Worm (Caenorhabditis elegans): ENCODE data around the gene F01D4.5.
A peak's percentile ranks its signal among the peaks of the same experiment; 100 is the strongest.

Gene F01D4.5

DNA sequence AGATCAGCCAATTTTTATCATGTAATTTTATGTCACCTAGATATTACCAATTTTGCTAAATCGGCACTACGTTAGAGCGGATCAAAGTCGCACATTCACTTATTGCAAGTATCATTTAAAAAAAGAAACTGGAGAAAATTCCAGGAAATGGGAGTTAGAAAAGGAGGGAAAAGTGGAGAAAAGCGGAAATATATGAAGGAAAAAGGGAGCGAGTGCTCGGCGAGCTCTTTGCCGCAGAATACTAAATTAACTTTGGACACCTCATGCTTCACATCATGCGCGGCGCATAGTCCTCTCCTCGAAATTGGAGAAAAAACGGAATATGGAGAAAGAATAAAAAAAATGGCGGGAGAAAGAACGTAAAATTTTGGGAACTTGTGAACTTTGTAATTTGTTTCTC is 24.1 kb upstream of the F01D4.5 start:
- TF ChIP-seq ztf-29 (GFP tag; IDR thresholded peaks at IDR 0.05): no peak
- no peak for TF ChIP-seq klf-2 (GFP tag; conservative IDR thresholded peaks at IDR 0.05)
- no peak for TF ChIP-seq T22C8.4 (GFP tag; IDR thresholded peaks at IDR 0.05)
- TF ChIP-seq med-1 (GFP tag; optimal IDR thresholded peaks at IDR 0.05; ENCODE audit: insufficient read depth): no peak

DNA sequence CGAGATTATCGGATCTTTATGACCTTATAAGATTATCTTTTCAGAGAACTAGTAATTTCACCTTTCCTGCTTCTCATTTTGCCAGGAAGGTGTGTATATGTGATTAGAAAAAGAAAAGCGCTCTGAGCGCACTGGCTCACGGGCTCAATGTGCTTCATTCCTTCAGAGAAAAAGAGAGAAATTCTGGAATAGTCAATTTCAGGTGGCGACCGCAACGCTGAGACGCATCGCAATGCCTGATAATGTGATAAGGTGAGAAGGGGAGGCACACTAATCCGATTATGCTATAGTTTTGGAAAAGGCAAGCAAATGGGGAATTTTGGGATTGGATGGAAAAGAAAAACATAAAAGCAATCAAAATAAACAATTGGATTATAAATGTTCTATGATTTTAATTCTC is 22.6 kb upstream of the F01D4.5 start:
- no peak for TF ChIP-seq ref-1 (GFP tag; conservative IDR thresholded peaks at IDR 0.05)
- TF ChIP-seq med-1 (GFP tag; optimal IDR thresholded peaks at IDR 0.05; ENCODE audit: insufficient read depth): no peak
- no peak for TF ChIP-seq klf-2 (GFP tag; conservative IDR thresholded peaks at IDR 0.05)
- no peak for TF ChIP-seq tab-1 (GFP tag; IDR thresholded peaks at IDR 0.05)
- TF ChIP-seq T22C8.4 (GFP tag; IDR thresholded peaks at IDR 0.05): no peak
- TF ChIP-seq ztf-29 (GFP tag; IDR thresholded peaks at IDR 0.05): no peak
- no peak for TF ChIP-seq cog-1 (tag; optimal IDR thresholded peaks at IDR 0.05)
- no peak for TF ChIP-seq flt-1 (GFP tag; IDR thresholded peaks at IDR 0.05)
- no peak for TF ChIP-seq ztf-23 (GFP tag; IDR thresholded peaks at IDR 0.05)

DNA sequence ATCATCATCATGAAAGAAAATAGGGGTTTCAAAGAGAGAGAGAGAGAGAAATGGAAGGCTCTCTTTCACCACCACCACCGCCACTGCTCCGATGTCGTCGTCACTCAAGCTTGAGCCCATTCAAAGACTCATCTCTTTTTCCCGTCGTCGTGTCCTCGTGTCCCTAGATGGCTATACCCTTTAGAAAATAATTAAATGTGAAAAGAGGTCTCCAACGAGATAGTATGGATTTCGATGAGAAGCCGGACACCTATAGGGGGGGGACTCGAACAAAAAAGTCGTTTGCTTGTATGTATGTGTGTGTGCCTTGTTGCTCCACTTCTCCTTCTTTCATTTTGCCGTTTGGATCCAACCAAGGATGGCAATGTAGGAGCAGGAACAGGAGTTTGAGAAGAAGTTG is 21.6 kb upstream of the F01D4.5 start:
- TF ChIP-seq flt-1 (GFP tag; IDR thresholded peaks at IDR 0.05): 0 out of 2 replicates have a peak, but pooled peaks have one; percentile 11
- no peak for TF ChIP-seq ztf-23 (GFP tag; IDR thresholded peaks at IDR 0.05)

DNA sequence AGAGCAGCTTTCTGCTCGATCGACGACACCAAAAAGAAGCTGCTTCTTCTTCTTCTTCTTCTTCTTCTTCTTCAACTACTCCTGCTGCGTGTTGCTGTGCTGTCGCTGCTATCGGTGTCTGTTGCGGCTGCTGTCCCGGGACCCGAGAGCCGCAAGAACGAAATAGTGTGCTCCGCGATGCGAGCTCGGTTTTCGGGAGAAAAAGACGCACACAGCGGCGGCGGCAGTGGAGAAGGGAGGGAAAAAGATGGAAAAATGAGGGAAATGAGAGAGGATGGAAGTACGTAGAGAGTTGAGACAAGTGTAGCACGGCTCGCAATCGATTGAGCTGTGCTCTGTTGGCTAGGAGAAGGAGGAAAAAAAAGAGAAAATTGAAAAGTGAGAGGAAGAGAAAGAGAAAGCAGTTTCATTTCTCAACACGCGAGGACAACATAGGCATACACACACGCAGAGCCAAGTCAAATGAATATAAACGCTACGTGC is 20.3 kb upstream of the F01D4.5 start:
- TF ChIP-seq klf-2 (GFP tag; conservative IDR thresholded peaks at IDR 0.05) (no peak), cog-1 (tag; optimal IDR thresholded peaks at IDR 0.05) (peak; percentile 38), ztf-23 (GFP tag; IDR thresholded peaks at IDR 0.05) (no peak), T22C8.4 (GFP tag; IDR thresholded peaks at IDR 0.05) (peak; percentile 75), med-1 (GFP tag; optimal IDR thresholded peaks at IDR 0.05; ENCODE audit: insufficient read depth) (no peak)

DNA sequence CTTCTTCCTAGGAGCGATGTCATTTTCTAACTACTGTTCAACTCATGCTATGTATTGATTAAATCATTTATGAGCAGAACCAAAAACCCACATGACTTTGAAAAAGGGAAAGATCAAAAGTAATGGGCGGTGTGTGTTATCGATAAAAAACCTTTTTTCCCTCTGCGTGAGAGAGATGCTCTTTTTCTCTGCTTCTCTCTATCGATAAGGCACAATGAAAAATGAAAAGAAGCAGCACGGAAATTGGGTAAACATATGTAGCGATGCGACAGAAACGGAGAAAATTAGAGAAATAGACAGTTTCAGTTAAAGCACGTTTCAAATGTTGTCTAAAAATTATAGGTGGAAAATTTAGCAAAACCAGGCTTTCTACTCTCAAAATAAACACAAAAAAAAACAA is 18.9 kb upstream of the F01D4.5 start:
- TF ChIP-seq flt-1 (GFP tag; IDR thresholded peaks at IDR 0.05) (no peak), T22C8.4 (GFP tag; IDR thresholded peaks at IDR 0.05) (no peak), ztf-29 (GFP tag; IDR thresholded peaks at IDR 0.05) (no peak), med-1 (GFP tag; optimal IDR thresholded peaks at IDR 0.05; ENCODE audit: insufficient read depth) (no peak), tab-1 (GFP tag; IDR thresholded peaks at IDR 0.05) (no peak), ref-1 (GFP tag; conservative IDR thresholded peaks at IDR 0.05) (no peak), ztf-23 (GFP tag; IDR thresholded peaks at IDR 0.05) (no peak), klf-2 (GFP tag; conservative IDR thresholded peaks at IDR 0.05) (no peak), cog-1 (tag; optimal IDR thresholded peaks at IDR 0.05) (no peak)

DNA sequence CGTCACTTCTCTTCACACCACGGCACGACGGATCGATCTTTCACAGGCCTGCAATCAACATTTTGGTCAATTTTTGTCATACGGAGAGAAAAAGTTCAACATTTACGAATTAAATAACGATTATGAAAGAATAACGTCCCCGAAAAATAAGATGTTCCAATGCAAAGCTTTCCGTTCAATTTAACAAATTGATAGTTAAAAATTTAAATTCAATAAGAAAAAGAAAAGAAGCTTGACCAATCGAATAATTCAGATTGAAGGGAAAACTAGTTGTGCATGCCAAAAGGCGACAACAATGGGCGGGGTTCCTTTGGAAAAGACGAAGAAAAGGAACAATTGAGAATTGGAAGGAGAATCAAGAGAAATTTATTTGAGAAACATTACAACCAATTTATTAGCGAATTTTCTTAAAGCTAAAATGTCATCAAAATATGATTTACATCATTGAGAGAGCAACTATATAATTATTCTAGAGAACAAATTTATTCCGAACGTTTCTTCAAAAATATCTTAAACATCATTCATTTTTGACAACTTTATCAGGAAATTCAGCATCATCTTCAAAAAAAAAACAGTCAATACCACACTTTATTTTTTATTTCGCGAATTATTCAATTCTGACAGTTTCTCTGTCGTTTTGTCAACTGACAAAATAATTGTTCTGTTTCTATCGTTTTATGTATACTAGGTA is 18.2 kb upstream of the F01D4.5 start, which contains the start of gene tax-6:
Gene tax-6 (minus strand): TSS at position 51 of the 691 bp plus-strand sequence.
- TF ChIP-seq ref-1 (GFP tag; conservative IDR thresholded peaks at IDR 0.05): no peak
- no peak for TF ChIP-seq klf-2 (GFP tag; conservative IDR thresholded peaks at IDR 0.05)
- TF ChIP-seq ztf-23 (GFP tag; IDR thresholded peaks at IDR 0.05): no peak
- TF ChIP-seq ztf-29 (GFP tag; IDR thresholded peaks at IDR 0.05): no peak
- no peak for TF ChIP-seq cog-1 (tag; optimal IDR thresholded peaks at IDR 0.05)
- TF ChIP-seq med-1 (GFP tag; optimal IDR thresholded peaks at IDR 0.05; ENCODE audit: insufficient read depth): no peak
- no peak for TF ChIP-seq flt-1 (GFP tag; IDR thresholded peaks at IDR 0.05)
- no peak for TF ChIP-seq T22C8.4 (GFP tag; IDR thresholded peaks at IDR 0.05)

DNA sequence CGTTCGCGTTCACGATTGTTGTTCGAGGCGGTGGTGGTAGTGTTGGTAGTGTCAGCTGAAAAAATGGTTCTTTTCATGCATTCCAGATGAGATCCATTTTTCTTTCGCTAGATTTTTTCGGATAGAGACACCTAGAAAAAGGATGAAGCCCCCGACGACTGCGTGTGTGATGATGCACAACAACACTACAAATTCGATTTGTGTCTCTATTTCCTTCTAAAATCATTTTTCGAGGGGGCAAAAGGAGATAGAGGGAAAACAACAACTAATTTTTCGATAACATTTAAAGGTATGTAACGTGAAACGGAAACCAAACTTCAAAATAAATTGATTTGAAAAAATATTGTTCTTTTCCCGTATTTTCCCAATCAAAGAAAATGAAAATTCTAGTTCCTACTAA is 17.0 kb upstream of the F01D4.5 start:
- TF ChIP-seq cog-1 (tag; optimal IDR thresholded peaks at IDR 0.05): no peak
- TF ChIP-seq klf-2 (GFP tag; conservative IDR thresholded peaks at IDR 0.05): no peak
- TF ChIP-seq ref-1 (GFP tag; conservative IDR thresholded peaks at IDR 0.05): no peak
- no peak for TF ChIP-seq flt-1 (GFP tag; IDR thresholded peaks at IDR 0.05)
- TF ChIP-seq med-1 (GFP tag; optimal IDR thresholded peaks at IDR 0.05; ENCODE audit: insufficient read depth): no peak
- TF ChIP-seq ztf-29 (GFP tag; IDR thresholded peaks at IDR 0.05): no peak
- TF ChIP-seq ztf-23 (GFP tag; IDR thresholded peaks at IDR 0.05): no peak
- no peak for TF ChIP-seq tab-1 (GFP tag; IDR thresholded peaks at IDR 0.05)
- TF ChIP-seq T22C8.4 (GFP tag; IDR thresholded peaks at IDR 0.05): no peak

DNA sequence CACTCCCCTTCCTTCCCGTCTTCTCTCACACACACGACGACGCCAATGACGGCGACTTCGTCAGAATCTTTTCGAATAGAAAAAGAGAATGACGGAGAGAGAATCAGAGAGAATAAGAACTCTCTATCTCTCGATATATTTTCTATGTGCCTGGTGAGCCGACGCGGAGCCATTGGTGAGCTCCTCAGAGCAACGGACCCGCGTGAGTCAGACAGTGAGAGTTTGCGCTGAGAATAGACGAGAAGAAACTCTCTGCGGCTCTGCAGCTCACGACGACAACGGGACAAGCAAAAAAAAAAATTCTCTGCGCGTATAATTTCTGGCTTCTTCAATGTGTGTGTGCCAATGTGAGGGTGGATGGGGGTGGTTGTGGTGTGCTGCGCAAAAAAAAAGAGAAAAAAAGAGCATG is 16.5 kb upstream of the F01D4.5 start:
- TF ChIP-seq ztf-23 (GFP tag; IDR thresholded peaks at IDR 0.05): 0 out of 2 replicates have a peak, but pooled peaks have one; percentile 43
- no peak for TF ChIP-seq ref-1 (GFP tag; conservative IDR thresholded peaks at IDR 0.05)

DNA sequence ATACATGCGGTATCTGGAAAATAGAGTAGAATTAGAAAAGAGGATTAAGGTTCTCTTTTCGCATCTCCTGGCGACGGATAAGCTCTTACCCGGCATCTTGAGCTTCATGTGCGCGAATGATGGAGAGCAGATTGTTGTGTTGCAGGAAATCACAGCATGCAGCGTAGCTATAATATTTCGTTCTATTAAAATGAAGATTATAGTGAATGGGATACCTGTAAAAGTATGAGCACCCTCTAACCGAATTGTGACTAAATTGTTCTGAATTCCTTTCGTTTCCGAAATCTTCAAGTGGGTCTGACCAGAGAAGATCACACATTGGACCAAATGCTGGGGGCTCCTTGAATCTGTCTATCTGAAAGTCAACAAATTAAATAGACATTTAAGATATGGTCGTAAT is 14.9 kb upstream of the F01D4.5 start:
- TF ChIP-seq ztf-29 (GFP tag; IDR thresholded peaks at IDR 0.05) (no peak), flt-1 (GFP tag; IDR thresholded peaks at IDR 0.05) (no peak), ref-1 (GFP tag; conservative IDR thresholded peaks at IDR 0.05) (no peak), T22C8.4 (GFP tag; IDR thresholded peaks at IDR 0.05) (no peak), med-1 (GFP tag; optimal IDR thresholded peaks at IDR 0.05; ENCODE audit: insufficient read depth) (no peak), tab-1 (GFP tag; IDR thresholded peaks at IDR 0.05) (no peak), klf-2 (GFP tag; conservative IDR thresholded peaks at IDR 0.05) (no peak), ztf-23 (GFP tag; IDR thresholded peaks at IDR 0.05) (no peak), cog-1 (tag; optimal IDR thresholded peaks at IDR 0.05) (no peak)

DNA sequence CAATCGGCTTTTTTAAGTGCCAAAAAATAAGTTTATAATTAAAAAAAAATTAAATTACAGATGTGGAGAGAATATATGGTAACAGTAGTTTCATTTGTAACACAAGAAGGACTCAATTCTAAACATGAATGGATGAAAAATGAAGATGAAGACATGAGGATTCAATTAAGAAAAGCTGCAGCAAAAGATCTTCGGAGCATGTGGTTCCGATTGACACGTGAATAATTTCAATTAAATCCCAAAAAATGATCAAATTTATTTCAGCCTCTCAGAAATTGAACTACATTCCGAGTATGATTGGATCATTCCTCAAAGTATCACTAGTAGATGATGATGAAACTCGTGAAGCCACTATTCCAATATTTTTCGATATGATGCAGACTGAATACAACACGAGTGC is 6.0 kb upstream of the F01D4.5 start:
- TF ChIP-seq med-1 (GFP tag; optimal IDR thresholded peaks at IDR 0.05; ENCODE audit: insufficient read depth) (no peak), ztf-29 (GFP tag; IDR thresholded peaks at IDR 0.05) (no peak), ref-1 (GFP tag; conservative IDR thresholded peaks at IDR 0.05) (no peak)

DNA sequence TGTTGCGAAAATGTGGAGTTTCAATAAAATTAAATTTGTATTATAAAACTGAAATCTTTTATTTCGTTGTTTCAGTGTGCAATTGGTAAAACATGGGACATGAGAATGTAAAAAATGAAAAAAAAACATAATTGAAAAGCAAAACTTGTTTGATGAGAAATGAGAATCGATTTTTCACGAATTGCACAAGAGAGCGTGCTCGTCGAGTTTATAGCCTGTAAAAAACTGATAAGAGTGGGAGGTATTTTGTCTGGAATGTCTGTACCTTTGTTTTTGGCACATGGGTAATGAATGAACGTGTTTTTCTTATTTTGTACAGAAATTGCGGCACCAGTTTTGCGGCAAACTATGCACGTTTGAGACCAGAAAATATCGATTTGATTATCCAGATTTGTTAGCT is 872 bp downstream of the F01D4.5 start:
- TF ChIP-seq ref-1 (GFP tag; conservative IDR thresholded peaks at IDR 0.05): no peak
- TF ChIP-seq tab-1 (GFP tag; IDR thresholded peaks at IDR 0.05): no peak
- no peak for TF ChIP-seq flt-1 (GFP tag; IDR thresholded peaks at IDR 0.05)
